Fruit fly (Drosophila melanogaster): ENCODE data around the gene Rrp46.

DNA sequence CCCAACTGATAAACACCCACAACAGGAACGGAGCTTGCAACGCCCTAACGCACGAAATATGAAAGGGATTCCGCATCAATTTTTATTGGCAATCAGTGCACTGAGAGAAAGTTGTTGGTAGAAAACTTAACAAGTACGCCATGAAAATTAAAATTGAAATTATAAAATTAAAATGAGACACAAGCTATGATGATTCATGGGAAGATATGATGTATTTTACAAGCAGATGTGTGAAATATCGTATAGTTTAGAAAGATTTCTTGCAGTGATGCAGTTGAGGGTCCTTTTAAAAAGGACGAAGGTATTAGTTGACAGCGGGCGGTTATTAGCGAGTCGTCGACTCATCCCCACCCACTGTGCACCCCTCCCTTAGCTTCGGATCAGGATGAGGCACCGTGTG lies 42.6 kb upstream of the Rrp46 start:
- TF ChIP-seq CG8478 (optimal IDR thresholded peaks at IDR 0.05) (no peak), CTCF (optimal IDR thresholded peaks at IDR 0.05) (no peak)

Data from S2 (cell line).